Fruit fly (Drosophila melanogaster): ENCODE measurements around the gene CG8004.

CG8004 gene

DNA sequence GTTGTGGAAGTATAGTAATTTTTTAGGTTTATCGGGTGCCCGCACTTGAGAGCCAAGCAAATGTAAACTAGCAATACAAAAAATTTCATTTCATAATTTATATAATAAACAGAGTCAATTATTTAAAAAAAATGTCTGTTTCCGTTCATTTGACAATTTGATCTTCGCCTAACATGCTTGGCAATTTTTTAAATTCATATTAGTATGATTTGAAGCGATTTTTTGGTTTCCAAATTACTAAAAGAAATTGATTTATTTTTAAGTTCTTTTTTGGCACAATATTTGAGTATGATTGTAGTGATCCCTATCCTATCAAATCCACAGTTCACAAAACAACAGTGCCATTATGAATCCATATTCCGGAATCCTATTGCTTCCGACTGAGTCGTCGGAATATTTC lies 23.6 kb upstream of the CG8004 start, which contains the start of gene CG34258:
TSS of gene CG34258 (minus strand) at position 101 of the 400 bp plus-strand sequence.
- TF ChIP-seq tx (GFP tag; optimal IDR thresholded peaks at IDR 0.05) (no peak), CG11696 (GFP tag; IDR thresholded peaks at IDR 0.05) (no peak), grau (tag; optimal IDR thresholded peaks at IDR 0.05) (no peak), Jarid2 (GFP tag; optimal IDR thresholded peaks at IDR 0.05) (no peak), sim (GFP tag; IDR thresholded peaks at IDR 0.05) (no peak), Vsx1 (GFP tag; optimal IDR thresholded peaks at IDR 0.05) (no peak), sens (GFP tag) (no peak), org-1 (GFP tag; optimal IDR thresholded peaks at IDR 0.05) (no peak), crp (GFP tag; optimal IDR thresholded peaks at IDR 0.05) (no peak), Hmr (GFP tag; optimal IDR thresholded peaks at IDR 0.05) (no peak), CG6175 (GFP tag; IDR thresholded peaks at IDR 0.05) (no peak), fd96Cb (tag; optimal IDR thresholded peaks at IDR 0.05) (no peak), mirr (GFP tag; optimal IDR thresholded peaks at IDR 0.05) (no peak), CG31224 (GFP tag; IDR thresholded peaks at IDR 0.05) (no peak), CG8089 (GFP tag; optimal IDR thresholded peaks at IDR 0.05) (no peak), salm (tag; optimal IDR thresholded peaks at IDR 0.05) (no peak), CG10462 (GFP tag; optimal IDR thresholded peaks at IDR 0.05) (no peak)

dm6 chr3L:19951035-19951434 lies 22.7 kb upstream of the CG8004 start, which contains the start of gene CG32219:
CG32219 (minus strand) TSS chr3L:19951135.
- TF ChIP-seq CG7963 (GFP tag; IDR thresholded peaks at IDR 0.05; ENCODE audit: partially characterized antibody) (no peak), CG30431 (GFP tag; optimal IDR thresholded peaks at IDR 0.05) (no peak), gce (GFP tag; IDR thresholded peaks at IDR 0.05) (no peak), BtbVII (GFP tag; optimal IDR thresholded peaks at IDR 0.05) (no peak), dmrt99B (tag; optimal IDR thresholded peaks at IDR 0.05) (no peak), CG34376 (GFP tag; optimal IDR thresholded peaks at IDR 0.05) (no peak), CG3281 (GFP tag; optimal IDR thresholded peaks at IDR 0.05) (no peak), CG17802 (tag; optimal IDR thresholded peaks at IDR 0.05) (no peak), br (optimal IDR thresholded peaks at IDR 0.05) (no peak), CG9727 (GFP tag; optimal IDR thresholded peaks at IDR 0.05) (no peak), MESR4 (GFP tag; optimal IDR thresholded peaks at IDR 0.05) (no peak), Usf (GFP tag; optimal IDR thresholded peaks at IDR 0.05) (no peak), Scr (GFP tag; IDR thresholded peaks at IDR 0.05; ENCODE audit: partially characterized antibody) (no peak), CG42726 (GFP tag; IDR thresholded peaks at IDR 0.05; ENCODE audit: partially characterized antibody) (no peak), CG4328 (GFP tag; optimal IDR thresholded peaks at IDR 0.05) (no peak), CG4707 (GFP tag; optimal IDR thresholded peaks at IDR 0.05) (no peak)

DNA sequence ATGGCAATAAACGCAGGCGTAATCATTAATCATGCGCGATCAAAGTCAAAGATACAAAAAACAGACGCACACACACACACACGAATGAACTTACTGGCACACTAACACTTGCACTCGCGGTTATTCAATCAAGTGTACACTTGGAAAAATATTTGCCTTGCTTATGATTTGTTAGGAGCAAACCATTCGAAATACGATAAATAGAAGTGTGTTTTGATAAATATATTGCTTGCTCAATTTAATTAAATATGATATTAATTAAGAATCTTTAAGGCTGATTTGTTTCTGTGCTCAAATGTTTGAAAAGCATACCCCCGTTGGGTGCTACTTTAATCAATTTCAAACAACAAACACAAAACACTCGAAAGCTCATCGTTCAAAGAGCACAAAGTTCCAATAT lies 17.2 kb upstream of the CG8004 start:
- TF ChIP-seq CG12769 (tag; optimal IDR thresholded peaks at IDR 0.05) (peak; percentile 17), Opbp (GFP tag; IDR thresholded peaks at IDR 0.05; ENCODE audit: partially characterized antibody) (no peak), CG12942 (GFP tag; optimal IDR thresholded peaks at IDR 0.05) (peak; percentile 2), tna (GFP tag; IDR thresholded peaks at IDR 0.05; ENCODE audit: partially characterized antibody) (no peak), Ets65A (GFP tag) (peak; percentile 90), CG30403 (GFP tag; optimal IDR thresholded peaks at IDR 0.05) (peak; percentile 33), Ada2b (GFP tag; IDR thresholded peaks at IDR 0.05) (0 out of 2 replicates have a peak, but pooled peaks have one; percentile 10), sens (GFP tag) (peak; percentile 7), Hr3 (GFP tag; optimal IDR thresholded peaks at IDR 0.05) (peak; percentile 7), Sox102F (GFP tag; optimal IDR thresholded peaks at IDR 0.05) (peak; percentile 52), CG7839 (tag; optimal IDR thresholded peaks at IDR 0.05) (peak; percentile 40), CG1529 (GFP tag; optimal IDR thresholded peaks at IDR 0.05) (no peak), Rx (GFP tag; IDR thresholded peaks at IDR 0.05) (0 out of 2 replicates have a peak, but pooled peaks have one; percentile 16), CG18476 (GFP tag; optimal IDR thresholded peaks at IDR 0.05) (peak; percentile 1), chinmo (GFP tag; IDR thresholded peaks at IDR 0.05; ENCODE audit: partially characterized antibody) (0 out of 4 replicates have a peak, but pooled peaks have one; percentile 32), Meics (GFP tag; optimal IDR thresholded peaks at IDR 0.05) (peak; percentile 39), fd96Cb (tag; optimal IDR thresholded peaks at IDR 0.05) (peak; percentile 28), Pdp1 (GFP tag; optimal IDR thresholded peaks at IDR 0.05) (peak in 1 of 2 experiments; percentile 80)
